Worm (Caenorhabditis elegans): ENCODE measurements around the gene D1053.3.

Gene D1053.3

ce11 chrX:11757666-11758065 lies 20.7 kb upstream of the D1053.3 start:
- TF ChIP-seq unc-39 (tag; optimal IDR thresholded peaks at IDR 0.05) (peak; percentile 28), ceh-43 (GFP tag; optimal IDR thresholded peaks at IDR 0.05) (peak; percentile 63), drap-1 (GFP tag; optimal IDR thresholded peaks at IDR 0.05) (peak; percentile 85), hlh-1 (tag; optimal IDR thresholded peaks at IDR 0.05) (peak; percentile 6), sem-2 (GFP tag; optimal IDR thresholded peaks at IDR 0.05) (peak; percentile 79), elt-3 (tag; optimal IDR thresholded peaks at IDR 0.05) (no peak), ceh-39 (tag; optimal IDR thresholded peaks at IDR 0.05) (no peak), mab-5 (tag; optimal IDR thresholded peaks at IDR 0.05) (no peak), tbx-8 (GFP tag; optimal IDR thresholded peaks at IDR 0.05) (peak; percentile 72), zip-8 (tag; optimal IDR thresholded peaks at IDR 0.05) (no peak), elt-1 (tag; optimal IDR thresholded peaks at IDR 0.05; ENCODE audit: borderline replicate concordance, insufficient read depth) (no peak), nhr-76 (tag; optimal IDR thresholded peaks at IDR 0.05) (no peak), lsy-2 (tag; optimal IDR thresholded peaks at IDR 0.05) (no peak), lin-32 (GFP tag; optimal IDR thresholded peaks at IDR 0.05) (peak; percentile 65), lin-13 (tag; optimal IDR thresholded peaks at IDR 0.05) (peak; percentile 24), flh-1 (GFP tag; optimal IDR thresholded peaks at IDR 0.05) (peak; percentile 58), pha-4 (tag; optimal IDR thresholded peaks at IDR 0.05) (peak; percentile 41), M03D4.4 (tag; optimal IDR thresholded peaks at IDR 0.05) (peak; percentile 87), mls-2 (tag; optimal IDR thresholded peaks at IDR 0.05) (peak; percentile 94), unc-62 (GFP tag; optimal IDR thresholded peaks at IDR 0.05) (peak; percentile 30), ztf-11 (tag; optimal IDR thresholded peaks at IDR 0.05) (peak; percentile 44), blmp-1 (tag; optimal IDR thresholded peaks at IDR 0.05) (no peak), nhr-2 (tag; optimal IDR thresholded peaks at IDR 0.05) (no peak), nhr-28 (tag; optimal IDR thresholded peaks at IDR 0.05) (peak; percentile 29), snpc-4 (tag; optimal IDR thresholded peaks at IDR 0.05) (no peak), ces-1 (GFP tag; optimal IDR thresholded peaks at IDR 0.05) (peak; percentile 61), mep-1 (tag; optimal IDR thresholded peaks at IDR 0.05) (peak; percentile 64), bed-3 (GFP tag; optimal IDR thresholded peaks at IDR 0.05) (peak; percentile 62), ceh-83 (GFP tag; optimal IDR thresholded peaks at IDR 0.05) (peak; percentile 90), nhr-12 (tag; optimal IDR thresholded peaks at IDR 0.05) (no peak), nhr-237 (tag; optimal IDR thresholded peaks at IDR 0.05) (peak; percentile 7), ham-2 (GFP tag; optimal IDR thresholded peaks at IDR 0.05) (peak; percentile 60), cnd-1 (tag; optimal IDR thresholded peaks at IDR 0.05) (peak; percentile 86), sptf-1 (tag; optimal IDR thresholded peaks at IDR 0.05) (peak; percentile 92), unc-120 (tag; optimal IDR thresholded peaks at IDR 0.05; ENCODE audit: poor library complexity, severe bottlenecking) (peak; percentile 82)

- TF ChIP-seq ceh-83 (GFP tag; optimal IDR thresholded peaks at IDR 0.05) (no peak), bed-3 (GFP tag; optimal IDR thresholded peaks at IDR 0.05) (no peak)
These were observed 16.2 kb upstream of the D1053.3 start for ce11 chrX:11753155-11753554.

- TF ChIP-seq ceh-43 (GFP tag; optimal IDR thresholded peaks at IDR 0.05) (no peak), sem-2 (GFP tag; optimal IDR thresholded peaks at IDR 0.05) (no peak), cnd-1 (tag; optimal IDR thresholded peaks at IDR 0.05) (no peak), nhr-12 (tag; optimal IDR thresholded peaks at IDR 0.05) (no peak), ceh-39 (tag; optimal IDR thresholded peaks at IDR 0.05) (no peak), flh-1 (GFP tag; optimal IDR thresholded peaks at IDR 0.05) (no peak), ceh-83 (GFP tag; optimal IDR thresholded peaks at IDR 0.05) (no peak), pha-4 (tag; optimal IDR thresholded peaks at IDR 0.05) (no peak), sptf-1 (tag; optimal IDR thresholded peaks at IDR 0.05) (no peak), ztf-11 (tag; optimal IDR thresholded peaks at IDR 0.05) (no peak), mls-2 (tag; optimal IDR thresholded peaks at IDR 0.05) (no peak), lin-32 (GFP tag; optimal IDR thresholded peaks at IDR 0.05) (no peak), blmp-1 (tag; optimal IDR thresholded peaks at IDR 0.05) (no peak), mab-5 (tag; optimal IDR thresholded peaks at IDR 0.05) (no peak)
These were observed 15.3 kb upstream of the D1053.3 start for ce11 chrX:11752289-11752688.
